Fruit fly (Drosophila melanogaster): Measurements from ENCODE around the gene ND-51.
A peak's percentile ranks its signal among the peaks of the same experiment; 100 is the strongest.

The ND-51 gene

dm6 chr2L:6051212-6051621 lies 11.3 kb downstream of the ND-51 start (continued):
- TF ChIP-seq fd3F (GFP tag; optimal IDR thresholded peaks at IDR 0.05) (peak; percentile 92), CG14441 (GFP tag; IDR thresholded peaks at IDR 0.05) (peak; percentile 88), CG10321 (GFP tag; IDR thresholded peaks at IDR 0.05) (peak; percentile 81), CG3281 (GFP tag; optimal IDR thresholded peaks at IDR 0.05) (peak; percentile 97), pum (GFP tag; optimal IDR thresholded peaks at IDR 0.05) (peak; percentile 90), CG10209 (GFP tag; optimal IDR thresholded peaks at IDR 0.05) (peak; percentile 94), CG14667 (GFP tag; IDR thresholded peaks at IDR 0.05) (peak; percentile 35; the same call in 1 of the 2 replicates), CG10431 (GFP tag; optimal IDR thresholded peaks at IDR 0.05) (peak; percentile 92), CG7745 (tag; optimal IDR thresholded peaks at IDR 0.05) (peak; percentile 40), Mrtf (GFP tag; IDR thresholded peaks at IDR 0.05) (peak; percentile 94), kah (GFP tag; optimal IDR thresholded peaks at IDR 0.05) (peak; percentile 92), Mad (GFP tag; optimal IDR thresholded peaks at IDR 0.05) (peak; percentile 91), dysf (GFP tag; IDR thresholded peaks at IDR 0.05) (peak; percentile 97), CG11398 (GFP tag; optimal IDR thresholded peaks at IDR 0.05) (peak; percentile 95), vnd (GFP tag; IDR thresholded peaks at IDR 0.05; ENCODE audit: partially characterized antibody) (no peak), hkb (optimal IDR thresholded peaks at IDR 0.05) (no peak), hkb (GFP tag; IDR thresholded peaks at IDR 0.05) (peak; percentile 99), Camta (GFP tag; optimal IDR thresholded peaks at IDR 0.05) (peak; percentile 95), CG1233 (GFP tag; optimal IDR thresholded peaks at IDR 0.05) (peak; percentile 96), CG31224 (GFP tag; IDR thresholded peaks at IDR 0.05) (peak; percentile 78), zfh1 (GFP tag; IDR thresholded peaks at IDR 0.05) (peak; percentile 96), oc (tag; optimal IDR thresholded peaks at IDR 0.05) (peak; percentile 96), CG32767 (GFP tag; IDR thresholded peaks at IDR 0.05) (peak; percentile 93), HLH4C (GFP tag; IDR thresholded peaks at IDR 0.05; ENCODE audit: partially characterized antibody) (no peak), Fer1 (GFP tag; optimal IDR thresholded peaks at IDR 0.05) (peak; percentile 99), jing (GFP tag; optimal IDR thresholded peaks at IDR 0.05) (peak; percentile 85), Fer2 (tag; optimal IDR thresholded peaks at IDR 0.05) (peak; percentile 91), chn (GFP tag; optimal IDR thresholded peaks at IDR 0.05) (peak; percentile 92), Optix (GFP tag; IDR thresholded peaks at IDR 0.05) (peak; percentile 91), CG11456 (GFP tag; IDR thresholded peaks at IDR 0.05) (peak; percentile 93), CG30403 (GFP tag; optimal IDR thresholded peaks at IDR 0.05) (peak; percentile 96), Sry-δ (GFP tag; optimal IDR thresholded peaks at IDR 0.05) (peak; percentile 48), HHEX (GFP tag; optimal IDR thresholded peaks at IDR 0.05) (peak; percentile 97), slbo (GFP tag; IDR thresholded peaks at IDR 0.05) (peak; percentile 89), Asciz (GFP tag; optimal IDR thresholded peaks at IDR 0.05) (peak; percentile 95), crp (GFP tag; optimal IDR thresholded peaks at IDR 0.05) (peak in 1 of 2 experiments; percentile 62), lola (GFP tag; optimal IDR thresholded peaks at IDR 0.05) (peak in 1 of 3 experiments; percentile 95), gcm (GFP tag; optimal IDR thresholded peaks at IDR 0.05) (peak; percentile 97), slou (GFP tag; optimal IDR thresholded peaks at IDR 0.05) (peak; percentile 72), Ptx1 (GFP tag; IDR thresholded peaks at IDR 0.05) (peak; percentile 92), crol (GFP tag; IDR thresholded peaks at IDR 0.05) (peak; percentile 66), CoRest (tag; optimal IDR thresholded peaks at IDR 0.05) (peak; percentile 96), gt (GFP tag; IDR thresholded peaks at IDR 0.05) (peak; percentile 66; the same call in 1 of the 2 replicates), disco-r (GFP tag; optimal IDR thresholded peaks at IDR 0.05) (peak; percentile 87), dmrt99B (tag; optimal IDR thresholded peaks at IDR 0.05) (peak; percentile 97), CG5953 (GFP tag; IDR thresholded peaks at IDR 0.05) (peak; percentile 90), Doc2 (GFP tag; IDR thresholded peaks at IDR 0.05) (no peak), unc-4 (GFP tag; IDR thresholded peaks at IDR 0.05; ENCODE audit: partially characterized antibody) (no peak), pfk (GFP tag; optimal IDR thresholded peaks at IDR 0.05) (peak; percentile 57), CG18011 (GFP tag; optimal IDR thresholded peaks at IDR 0.05) (peak; percentile 86)
